Worm (Caenorhabditis elegans) whole organism, young adult: ENCODE results near the gene ZK131.11.
A peak's percentile ranks its signal among the peaks of the same experiment; 100 is the strongest.

Experiments
- D2030.7 ChIP-seq: fragments of 200-800 bp; sonication (Bioruptor generic); IDR thresholded peaks from 2 replicates; pipeline ENCODE4 v1.3.6; 2022; ENCODE audit warnings: missing genetic modification reagents, missing genetic modification characterization, missing compliant biosample characterization
- F37B4.10 ChIP-seq: fragments of 200-800 bp; sonication (Bioruptor generic); IDR thresholded peaks from 2 replicates; pipeline ENCODE4 v1.3.6; 2022; ENCODE audit warnings: missing genetic modification characterization, missing compliant biosample characterization
- F39B2.1 ChIP-seq: fragments of 200-800 bp; sonication (Bioruptor generic); IDR thresholded peaks from 2 replicates; pipeline ENCODE4 v1.3.6; 2022; ENCODE audit warnings: missing genetic modification reagents, missing genetic modification characterization, missing compliant biosample characterization
- F52B5.7 ChIP-seq: sonication (generic microtip); optimal IDR thresholded peaks from 2 replicates; lab custom pipeline; 2016; ENCODE audit warnings: mild to moderate bottlenecking, missing genetic modification characterization, missing compliant biosample characterization
- K12H6.12 ChIP-seq: fragments of 200-800 bp; sonication (Bioruptor generic); optimal IDR thresholded peaks from 2 replicates; lab custom pipeline; 2018; ENCODE audit warnings: mild to moderate bottlenecking, missing genetic modification characterization, missing compliant biosample characterization
- akir-1 ChIP-seq: fragments of 200-800 bp; sonication (Bioruptor generic); optimal IDR thresholded peaks from 2 replicates; lab custom pipeline; 2018; ENCODE audit warnings: mild to moderate bottlenecking, missing genetic modification characterization, moderate library complexity, missing compliant biosample characterization
- attf-3 ChIP-seq: fragments of 200-800 bp; sonication (Bioruptor generic); conservative IDR thresholded peaks from 2 replicates; pipeline ENCODE4 v1.3.6; 2022; ENCODE audit warnings: missing genetic modification reagents, missing genetic modification characterization, missing compliant biosample characterization
- attf-6 ChIP-seq: fragments of 200-800 bp; sonication (Bioruptor generic); IDR thresholded peaks from 2 replicates; pipeline ENCODE4 v1.3.6; 2022; ENCODE audit warnings: missing genetic modification reagents, missing genetic modification characterization, missing compliant biosample characterization
- ccch-3 ChIP-seq: fragments of 200-800 bp; sonication (Bioruptor generic); optimal IDR thresholded peaks from 2 replicates; lab custom pipeline; 2018; ENCODE audit warnings: mild to moderate bottlenecking, missing genetic modification characterization, missing compliant biosample characterization
- cebp-1 ChIP-seq, 2 experiments: fragments of 200-800 bp in 1 of 2; sonication (Bioruptor generic) in 1 of 2; sonication (generic microtip) in 1 of 2; IDR thresholded peaks in 1 of 2; optimal IDR thresholded peaks in 1 of 2; 2 replicates each; pipeline versions ENCODE4 v1.3.6 to Lab custom; 2017 to 2022; ENCODE audit warnings: missing compliant biosample characterization in 2 of 2, missing genetic modification characterization in 2 of 2, mild to moderate bottlenecking in 1 of 2, missing genetic modification reagents in 1 of 2, moderate library complexity in 1 of 2
- ceh-40 ChIP-seq: fragments of 200-800 bp; sonication (Bioruptor generic); IDR thresholded peaks from 2 replicates; pipeline ENCODE4 v1.3.6; 2022; ENCODE audit warnings: missing genetic modification characterization, missing compliant biosample characterization
- ceh-79 ChIP-seq: sonication (generic microtip); optimal IDR thresholded peaks from 2 replicates; lab custom pipeline; 2017; ENCODE audit warnings: mild to moderate bottlenecking, missing genetic modification characterization, missing compliant biosample characterization
- ceh-91 ChIP-seq: fragments of 200-800 bp; sonication (Bioruptor generic); IDR thresholded peaks from 2 replicates; pipeline ENCODE4 v1.3.6; 2022; ENCODE audit warnings: missing genetic modification reagents, missing genetic modification characterization, missing compliant biosample characterization
- dox-1 ChIP-seq: fragments of 200-800 bp; sonication (Bioruptor generic); IDR thresholded peaks from 2 replicates; pipeline ENCODE4 v1.3.6; 2022; ENCODE audit warnings: missing genetic modification reagents, missing genetic modification characterization, missing compliant biosample characterization
- egrh-3 ChIP-seq: fragments of 200-800 bp; sonication (Bioruptor generic); IDR thresholded peaks from 2 replicates; pipeline ENCODE4 v1.3.6; 2022; ENCODE audit warnings: missing genetic modification reagents, missing genetic modification characterization, missing compliant biosample characterization
- fkh-3 ChIP-seq: sonication (generic microtip); optimal IDR thresholded peaks from 2 replicates; lab custom pipeline; 2016; ENCODE audit warnings: mild to moderate bottlenecking, missing genetic modification characterization, missing compliant biosample characterization
- hmg-1.2 ChIP-seq: fragments of 200-800 bp; sonication (Bioruptor generic); IDR thresholded peaks from 2 replicates; pipeline ENCODE4 v1.3.6; 2022; ENCODE audit warnings: missing genetic modification reagents, missing genetic modification characterization, missing compliant biosample characterization
- hrde-1 ChIP-seq: sonication (generic microtip); optimal IDR thresholded peaks from 2 replicates; lab custom pipeline; 2016; ENCODE audit warnings: missing genetic modification characterization, mild to moderate bottlenecking, missing compliant biosample characterization, moderate library complexity, missing genotype, missing genetic modification reagents, borderline replicate concordance
- lin-26 ChIP-seq: fragments of 200-800 bp; sonication (Bioruptor generic); IDR thresholded peaks from 2 replicates; pipeline ENCODE4 v1.3.6; 2022; ENCODE audit warnings: missing genetic modification reagents, missing genetic modification characterization, missing compliant biosample characterization
- lir-1 ChIP-seq: fragments of 200-800 bp; sonication (Bioruptor generic); conservative IDR thresholded peaks from 2 replicates; pipeline ENCODE4 v1.3.6; 2022; ENCODE audit warnings: missing genetic modification reagents, missing genetic modification characterization, missing compliant biosample characterization
- nfya-2 ChIP-seq: fragments of 200-800 bp; sonication (Bioruptor generic); IDR thresholded peaks from 2 replicates; pipeline ENCODE4 v1.3.6; 2022; ENCODE audit warnings: missing genetic modification reagents, missing genetic modification characterization, missing compliant biosample characterization
- nfyb-1 ChIP-seq: fragments of 200-800 bp; sonication (Bioruptor generic); IDR thresholded peaks from 2 replicates; pipeline ENCODE4 v1.3.6; 2022; ENCODE audit warnings: missing genetic modification reagents, missing genetic modification characterization, missing compliant biosample characterization
- nhr-120 ChIP-seq: fragments of 200-800 bp; sonication (Bioruptor generic); IDR thresholded peaks from 2 replicates; pipeline ENCODE4 v1.3.6; 2022; ENCODE audit warnings: missing genetic modification characterization, missing compliant biosample characterization
- nhr-27 ChIP-seq: fragments of 200-800 bp; sonication (Bioruptor generic); optimal IDR thresholded peaks from 2 replicates; lab custom pipeline; 2018; ENCODE audit warnings: mild to moderate bottlenecking, missing genetic modification characterization, moderate library complexity, missing compliant biosample characterization
- nhr-80 ChIP-seq: sonication (generic microtip); optimal IDR thresholded peaks from 2 replicates; lab custom pipeline; 2016; ENCODE audit warnings: missing genetic modification characterization, missing compliant biosample characterization
- nhr-90 ChIP-seq: sonication (generic microtip); optimal IDR thresholded peaks from 2 replicates; lab custom pipeline; 2016; ENCODE audit warnings: missing genotype, mild to moderate bottlenecking, missing genetic modification characterization, missing compliant biosample characterization
- snpc-4 ChIP-seq, 5 experiments: fragments of 150-350 bp in 1 of 5; sonication (generic microtip) in 4 of 5; optimal IDR thresholded peaks; 2 replicates each; lab custom pipeline; 2014 to 2018; ENCODE audit warnings: missing genetic modification characterization in 5 of 5, missing biosample characterization in 3 of 5, antibody characterized with exemption in 2 of 5, mild to moderate bottlenecking in 2 of 5, missing compliant biosample characterization in 2 of 5, missing genotype in 2 of 5, moderate library complexity in 2 of 5, missing genetic modification reagents in 1 of 5
- sptf-2 ChIP-seq: fragments of 200-800 bp; sonication (Bioruptor generic); optimal IDR thresholded peaks from 2 replicates; lab custom pipeline; 2018; ENCODE audit warnings: mild to moderate bottlenecking, missing genetic modification characterization, missing compliant biosample characterization
- tbp1 ChIP-seq: fragments of 200-800 bp; sonication (Bioruptor generic); optimal IDR thresholded peaks from 2 replicates; lab custom pipeline; 2018; ENCODE audit warnings: mild to moderate bottlenecking, missing genetic modification characterization, missing compliant biosample characterization
- zfh-2 ChIP-seq: fragments of 200-800 bp; sonication (Bioruptor generic); conservative IDR thresholded peaks from 2 replicates; pipeline ENCODE4 v1.3.6; 2022; ENCODE audit warnings: missing genetic modification reagents, missing genetic modification characterization, missing compliant biosample characterization
- ztf-26 ChIP-seq: sonication (generic microtip); optimal IDR thresholded peaks from 2 replicates; lab custom pipeline; 2017; ENCODE audit warnings: missing genetic modification characterization, missing compliant biosample characterization

Gene ZK131.11

ce11 chrII:13852532-13853199, 60.6 kb downstream of the ZK131.11 start (continued):
- peak; percentile 84 for TF ChIP-seq snpc-4 (GFP tag; optimal IDR thresholded peaks at IDR 0.05; lab: Kevin White, UChicago)
- TF ChIP-seq snpc-4 (tag; optimal IDR thresholded peaks at IDR 0.05; lab: Kevin White, UChicago): peak; percentile 54 to 97 (median 93)

- TF ChIP-seq attf-6 (GFP tag; lab: Robert Waterston, UW): no peak
- TF ChIP-seq nfya-2 (GFP tag; lab: Robert Waterston, UW): 0 out of 2 replicates have a peak, but pooled peaks have one; percentile 28
- TF ChIP-seq nfyb-1: peak; percentile 97
- no peak for TF ChIP-seq hrde-1 (tag; lab: Kevin White, UChicago)
- TF ChIP-seq dox-1: no peak
These were observed 63.3 kb downstream of the ZK131.11 start for ce11 chrII:13855352-13855751.

- no peak for TF ChIP-seq ceh-40 (GFP tag; lab: Robert Waterston, UW)
- peak; percentile 89 for TF ChIP-seq zfh-2 (GFP tag; lab: Robert Waterston, UW)
- TF ChIP-seq dox-1: peak; percentile 37; the same call in 1 of the 2 replicates
- TF ChIP-seq lin-26 (GFP tag; lab: Robert Waterston, UW): 0 out of 2 replicates have a peak, but pooled peaks have one; percentile 29
- TF ChIP-seq egrh-3 (GFP tag; lab: Robert Waterston, UW): peak; percentile 38; the same call in 1 of the 2 replicates
These were observed 66.3 kb downstream of the ZK131.11 start for ce11 chrII:13858352-13858751.

ce11 chrII:13859847-13860246, 67.8 kb downstream of the ZK131.11 start:
- 0 out of 2 replicates have a peak, but pooled peaks have one; percentile 14 for TF ChIP-seq ceh-91 (GFP tag; lab: Robert Waterston, UW)
- no peak for TF ChIP-seq sptf-2
- TF ChIP-seq nhr-80: peak; percentile 23
- no peak for TF ChIP-seq F52B5.7 (tag; lab: Kevin White, UChicago)
- no peak for TF ChIP-seq ztf-26 (tag; lab: Kevin White, UChicago)
- peak; percentile 6; the same call in 1 of the 2 replicates for TF ChIP-seq hmg-1.2 (GFP tag; lab: Robert Waterston, UW)
- TF ChIP-seq tbp1 (GFP tag; lab: Kevin White, UChicago): no peak
- no peak for TF ChIP-seq ceh-79 (tag; lab: Kevin White, UChicago)
- no peak for TF ChIP-seq cebp-1 (GFP tag; IDR thresholded peaks at IDR 0.05; lab: Robert Waterston, UW)
- peak; percentile 39 for TF ChIP-seq cebp-1 (tag; optimal IDR thresholded peaks at IDR 0.05; lab: Kevin White, UChicago)

ce11 chrII:13860900-13861299, 68.9 kb downstream of the ZK131.11 start:
- TF ChIP-seq fkh-3 (no peak), F39B2.1 (GFP tag; lab: Robert Waterston, UW) (no peak), akir-1 (GFP tag; lab: Kevin White, UChicago) (no peak), F37B4.10 (no peak), D2030.7 (GFP tag; lab: Robert Waterston, UW) (no peak), nhr-120 (GFP tag; lab: Robert Waterston, UW) (no peak), cebp-1 (GFP tag; IDR thresholded peaks at IDR 0.05; lab: Robert Waterston, UW) (no peak), cebp-1 (tag; optimal IDR thresholded peaks at IDR 0.05; lab: Kevin White, UChicago) (peak; percentile 9), attf-3 (GFP tag; lab: Robert Waterston, UW) (no peak), ccch-3 (GFP tag; lab: Kevin White, UChicago) (no peak), lir-1 (no peak), nhr-90 (tag; lab: Kevin White, UChicago) (no peak), K12H6.12 (tag; lab: Kevin White, UChicago) (no peak), zfh-2 (GFP tag; lab: Robert Waterston, UW) (no peak), nhr-27 (tag; lab: Kevin White, UChicago) (no peak), nhr-80 (peak; percentile 84)
